Fruit fly (Drosophila melanogaster) whole organism, embryonic: ENCODE data around the gene CG17470.

Experiments used
- Abd-B ChIP-seq: fragments of 200-800 bp; sonication (Bioruptor generic); optimal IDR thresholded peaks from 2 replicates; lab custom pipeline; 2018; ENCODE audit warnings: missing biosample characterization, mild to moderate bottlenecking, missing genetic modification characterization, moderate library complexity
- Atf-2 ChIP-seq: fragments of 200-800 bp; sonication (Bioruptor generic); optimal IDR thresholded peaks from 2 replicates; lab custom pipeline; 2016; ENCODE audit warnings: missing biosample characterization, missing genetic modification characterization
- BEAF-32 ChIP-seq: fragments of 200-800 bp; sonication (Bioruptor generic); optimal IDR thresholded peaks from 3 replicates; lab custom pipeline; 2017; ENCODE audit warnings: missing biosample characterization, missing genetic modification characterization, mild to moderate bottlenecking, moderate library complexity, missing genetic modification reagents
- Bgb ChIP-seq: fragments of 200-800 bp; sonication (Bioruptor generic); IDR thresholded peaks from 2 replicates; pipeline ENCODE4 v1.3.6; 2022; ENCODE audit warnings: missing biosample characterization, missing genetic modification characterization; ENCODE audit not compliant: partially characterized antibody
- CG10274 ChIP-seq: fragments of 200-800 bp; sonication (Bioruptor generic); optimal IDR thresholded peaks from 3 replicates; lab custom pipeline; 2017; ENCODE audit warnings: missing biosample characterization, mild to moderate bottlenecking, missing genetic modification characterization
- CG11247 ChIP-seq: fragments of 200-800 bp; sonication (Bioruptor generic); IDR thresholded peaks from 2 replicates; pipeline ENCODE4 v1.3.6; 2022; ENCODE audit warnings: missing biosample characterization, missing genetic modification characterization
- CG11456 ChIP-seq: fragments of 200-800 bp; sonication (Bioruptor generic); IDR thresholded peaks from 3 replicates; pipeline ENCODE4 v1.3.6; 2022; ENCODE audit warnings: missing biosample characterization, missing genetic modification characterization
- CG11504 ChIP-seq: fragments of 200-800 bp; sonication (Bioruptor generic); optimal IDR thresholded peaks from 3 replicates; lab custom pipeline; 2019; ENCODE audit warnings: missing biosample characterization, mild to moderate bottlenecking, missing genetic modification characterization, moderate library complexity
- CG12104 ChIP-seq: fragments of 200-800 bp; sonication (Bioruptor generic); optimal IDR thresholded peaks from 3 replicates; lab custom pipeline; 2016; ENCODE audit warnings: missing biosample characterization, missing genetic modification characterization
- CG14710 ChIP-seq: fragments of 200-800 bp; sonication (Bioruptor generic); optimal IDR thresholded peaks from 3 replicates; lab custom pipeline; 2019; ENCODE audit warnings: missing biosample characterization, mild to moderate bottlenecking, missing genetic modification characterization, moderate library complexity
- CG14965 ChIP-seq: fragments of 200-800 bp; sonication (Bioruptor generic); optimal IDR thresholded peaks from 2 replicates; lab custom pipeline; 2016; ENCODE audit warnings: missing biosample characterization, missing genetic modification characterization, borderline replicate concordance
- CG15601 ChIP-seq: fragments of 200-800 bp; sonication (Bioruptor generic); optimal IDR thresholded peaks from 3 replicates; lab custom pipeline; 2019; ENCODE audit warnings: missing biosample characterization, mild to moderate bottlenecking, missing genetic modification characterization, moderate library complexity
- CG17328 ChIP-seq: fragments of 200-800 bp; sonication (Bioruptor generic); IDR thresholded peaks from 2 replicates; pipeline ENCODE4 v1.3.6; 2022; ENCODE audit warnings: missing biosample characterization, missing genetic modification characterization
- CG17359 ChIP-seq: fragments of 200-800 bp; sonication (Bioruptor generic); optimal IDR thresholded peaks from 3 replicates; lab custom pipeline; 2018; ENCODE audit warnings: missing biosample characterization, mild to moderate bottlenecking, missing genetic modification characterization, moderate library complexity
- CG17829 ChIP-seq: fragments of 200-800 bp; optimal IDR thresholded peaks from 2 replicates; lab custom pipeline; 2019; ENCODE audit warnings: missing biosample characterization, mild to moderate bottlenecking, missing genetic modification characterization, moderate library complexity
- CG17912 ChIP-seq: fragments of 200-800 bp; sonication (Bioruptor generic); optimal IDR thresholded peaks from 2 replicates; lab custom pipeline; 2018; ENCODE audit warnings: missing biosample characterization, mild to moderate bottlenecking, missing genetic modification characterization
- CG2129 ChIP-seq: fragments of 200-800 bp; sonication (Bioruptor generic); IDR thresholded peaks from 2 replicates; pipeline ENCODE4 v1.3.6; 2022; ENCODE audit warnings: missing biosample characterization, missing genetic modification characterization; ENCODE audit not compliant: partially characterized antibody
- CG2199 ChIP-seq: fragments of 200-800 bp; sonication (Bioruptor generic); IDR thresholded peaks from 3 replicates; pipeline ENCODE4 v1.3.6; 2022; ENCODE audit warnings: missing biosample characterization, missing genetic modification characterization
- CG30020 ChIP-seq: fragments of 200-800 bp; optimal IDR thresholded peaks from 2 replicates; lab custom pipeline; 2019; ENCODE audit warnings: missing biosample characterization, mild to moderate bottlenecking, missing genetic modification characterization, moderate library complexity
- CG3065 ChIP-seq: fragments of 200-800 bp; sonication (Bioruptor generic); optimal IDR thresholded peaks from 2 replicates; lab custom pipeline; 2016; ENCODE audit warnings: missing biosample characterization, missing genetic modification characterization
- CG3995 ChIP-seq: fragments of 200-800 bp; sonication (Bioruptor generic); optimal IDR thresholded peaks from 3 replicates; lab custom pipeline; 2016; ENCODE audit warnings: missing biosample characterization, missing genetic modification characterization
- CG4617 ChIP-seq: fragments of 200-800 bp; sonication (Bioruptor generic); optimal IDR thresholded peaks from 3 replicates; lab custom pipeline; 2016; ENCODE audit warnings: missing biosample characterization, missing genetic modification characterization, borderline replicate concordance
- CG4730 ChIP-seq: fragments of 200-800 bp; sonication (Bioruptor generic); IDR thresholded peaks from 2 replicates; pipeline ENCODE4 v1.3.6; 2022; ENCODE audit warnings: missing biosample characterization, missing genetic modification characterization
- CG5180 ChIP-seq: fragments of 200-800 bp; sonication (Bioruptor generic); optimal IDR thresholded peaks from 3 replicates; lab custom pipeline; 2017; ENCODE audit warnings: missing biosample characterization, missing genetic modification characterization, mild to moderate bottlenecking, moderate library complexity, missing genetic modification reagents
- CG7372 ChIP-seq: fragments of 200-800 bp; sonication (Bioruptor generic); IDR thresholded peaks from 2 replicates; pipeline ENCODE4 v1.3.6; 2022; ENCODE audit warnings: missing biosample characterization, missing genetic modification characterization
- CG7839 ChIP-seq: fragments of 200-800 bp; sonication (Bioruptor generic); optimal IDR thresholded peaks from 3 replicates; lab custom pipeline; 2018; ENCODE audit warnings: missing biosample characterization, mild to moderate bottlenecking, missing genetic modification characterization, moderate library complexity
- CG9817 ChIP-seq: fragments of 200-800 bp; sonication (Bioruptor generic); optimal IDR thresholded peaks from 2 replicates; lab custom pipeline; 2018; ENCODE audit warnings: missing biosample characterization, mild to moderate bottlenecking, missing genetic modification characterization, moderate library complexity
- CTCF ChIP-seq: fragments of 200-800 bp; sonication (Bioruptor generic); optimal IDR thresholded peaks from 2 replicates; lab custom pipeline; 2017; ENCODE audit warnings: missing biosample characterization, mild to moderate bottlenecking, missing genetic modification characterization, moderate library complexity
- D19B ChIP-seq: fragments of 200-800 bp; sonication (Bioruptor generic); optimal IDR thresholded peaks from 2 replicates; lab custom pipeline; 2017; ENCODE audit warnings: missing biosample characterization, mild to moderate bottlenecking, missing genetic modification characterization
- Drgx ChIP-seq: fragments of 200-800 bp; sonication (Bioruptor generic); IDR thresholded peaks from 2 replicates; pipeline ENCODE4 v1.3.6; 2022; ENCODE audit warnings: missing biosample characterization, missing genetic modification characterization
- Elba2 ChIP-seq: fragments of 200-800 bp; sonication (Bioruptor generic); optimal IDR thresholded peaks from 3 replicates; lab custom pipeline; 2016; ENCODE audit warnings: missing biosample characterization, missing genetic modification characterization
- Hsf ChIP-seq: fragments of 200-800 bp; sonication (Bioruptor generic); optimal IDR thresholded peaks from 3 replicates; lab custom pipeline; 2016; ENCODE audit warnings: missing biosample characterization, missing genetic modification characterization
- Spps ChIP-seq: fragments of 200-800 bp; sonication (Bioruptor generic); optimal IDR thresholded peaks from 2 replicates; lab custom pipeline; 2018; ENCODE audit warnings: missing biosample characterization, mild to moderate bottlenecking, missing genetic modification characterization
- Sry-δ ChIP-seq: fragments of 200-800 bp; sonication (Bioruptor generic); optimal IDR thresholded peaks from 2 replicates; lab custom pipeline; 2016; ENCODE audit warnings: missing biosample characterization, missing genetic modification characterization
- ab ChIP-seq: fragments of 200-800 bp; sonication (Bioruptor generic); optimal IDR thresholded peaks from 2 replicates; lab custom pipeline; 2016; ENCODE audit warnings: missing biosample characterization, missing genetic modification characterization
- az2 ChIP-seq: fragments of 200-800 bp; sonication (Bioruptor generic); optimal IDR thresholded peaks from 3 replicates; lab custom pipeline; 2016; ENCODE audit warnings: missing biosample characterization, missing genetic modification characterization
- bsh ChIP-seq, 2 experiments: fragments of 200-800 bp; sonication (Bioruptor generic); optimal IDR thresholded peaks; 2 replicates each; lab custom pipeline; 2017 to 2018; ENCODE audit warnings: mild to moderate bottlenecking in 2 of 2, missing biosample characterization in 2 of 2, missing genetic modification characterization in 2 of 2, moderate library complexity in 1 of 2
- chn ChIP-seq: fragments of 200-800 bp; sonication (Bioruptor generic); optimal IDR thresholded peaks from 2 replicates; lab custom pipeline; 2016; ENCODE audit warnings: missing biosample characterization, missing genetic modification characterization
- disco-r ChIP-seq: fragments of 200-800 bp; sonication (Bioruptor generic); optimal IDR thresholded peaks from 2 replicates; lab custom pipeline; 2016; ENCODE audit warnings: missing biosample characterization, missing genetic modification characterization
- esg ChIP-seq: fragments of 200-800 bp; sonication (Bioruptor generic); conservative IDR thresholded peaks from 2 replicates; pipeline ENCODE4 v1.3.6; 2022; ENCODE audit warnings: missing biosample characterization, missing genetic modification characterization
- gfzf ChIP-seq: fragments of 200-800 bp; sonication (Bioruptor generic); optimal IDR thresholded peaks from 2 replicates; lab custom pipeline; 2016; ENCODE audit warnings: missing biosample characterization, mild to moderate bottlenecking, missing genetic modification characterization, moderate library complexity
- gt ChIP-seq: fragments of 200-800 bp; sonication (Bioruptor generic); IDR thresholded peaks from 2 replicates; pipeline ENCODE4 v1.3.6; 2022; ENCODE audit warnings: missing biosample characterization, missing genetic modification characterization
- hbn ChIP-seq: fragments of 200-800 bp; sonication (Bioruptor generic); IDR thresholded peaks from 2 replicates; pipeline ENCODE4 v1.3.6; 2022; ENCODE audit warnings: missing biosample characterization, missing genetic modification characterization; ENCODE audit not compliant: partially characterized antibody
- maf-S ChIP-seq: fragments of 200-800 bp; sonication (Bioruptor generic); optimal IDR thresholded peaks from 2 replicates; lab custom pipeline; 2016; ENCODE audit warnings: missing biosample characterization, missing genetic modification characterization
- pnt ChIP-seq: fragments of 200-800 bp; sonication (Bioruptor generic); optimal IDR thresholded peaks from 3 replicates; lab custom pipeline; 2016; ENCODE audit warnings: missing biosample characterization, missing genetic modification characterization
- pum ChIP-seq: fragments of 200-800 bp; sonication (Bioruptor generic); optimal IDR thresholded peaks from 2 replicates; lab custom pipeline; 2016; ENCODE audit warnings: missing biosample characterization, missing genetic modification characterization
- salm ChIP-seq: fragments of 200-800 bp; sonication (Bioruptor generic); optimal IDR thresholded peaks from 2 replicates; lab custom pipeline; 2018; ENCODE audit warnings: missing biosample characterization, mild to moderate bottlenecking, missing genetic modification characterization
- stwl ChIP-seq: fragments of 200-800 bp; sonication (Bioruptor generic); optimal IDR thresholded peaks from 3 replicates; lab custom pipeline; 2018; ENCODE audit warnings: missing biosample characterization, mild to moderate bottlenecking, missing genetic modification characterization, moderate library complexity
- tna ChIP-seq: fragments of 200-800 bp; sonication (Bioruptor generic); IDR thresholded peaks from 2 replicates; pipeline ENCODE4 v1.3.6; 2022; ENCODE audit warnings: missing biosample characterization, missing genetic modification characterization; ENCODE audit not compliant: partially characterized antibody
- trh ChIP-seq: fragments of 200-800 bp; sonication (Bioruptor generic); optimal IDR thresholded peaks from 2 replicates; lab custom pipeline; 2016; ENCODE audit warnings: missing biosample characterization, missing genetic modification characterization
- zen ChIP-seq: fragments of 200-800 bp; sonication (Bioruptor generic); optimal IDR thresholded peaks from 3 replicates; lab custom pipeline; 2018; ENCODE audit warnings: missing biosample characterization, mild to moderate bottlenecking, missing genetic modification characterization, moderate library complexity

Gene CG17470

dm6 chr2L:20656110-20656509 is 13.1 kb upstream of the CG17470 start, which contains the start of the genes brun and CG2614 (continued):
- no peak for TF ChIP-seq salm
- peak; percentile 76 for TF ChIP-seq CG11456 (GFP tag; lab: Robert Waterston, UW)
- peak; percentile 46 for TF ChIP-seq Atf-2 (GFP tag; lab: Kevin White, UChicago)
- no peak for TF ChIP-seq Drgx (GFP tag; lab: Robert Waterston, UW)
- peak; percentile 66 for TF ChIP-seq CG9817
- TF ChIP-seq Elba2: peak; percentile 99
- TF ChIP-seq Spps (tag; lab: Kevin White, UChicago): peak; percentile 30
- TF ChIP-seq stwl (tag; lab: Kevin White, UChicago): peak; percentile 55
- peak in 1 of 2 experiments; percentile 57 for TF ChIP-seq bsh (GFP tag; optimal IDR thresholded peaks at IDR 0.05; lab: Kevin White, UChicago)
- TF ChIP-seq hbn (GFP tag; lab: Robert Waterston, UW): peak; percentile 83
- peak; percentile 65 for TF ChIP-seq maf-S (GFP tag; lab: Kevin White, UChicago)
- TF ChIP-seq CG3065 (GFP tag; lab: Kevin White, UChicago): peak; percentile 14
- peak; percentile 39; the same call in 1 of the 2 replicates for TF ChIP-seq CG7372 (GFP tag; lab: Robert Waterston, UW)
- TF ChIP-seq chn: peak; percentile 84
- no peak for TF ChIP-seq CG11504 (tag; lab: Kevin White, UChicago)
- TF ChIP-seq az2: peak; percentile 63
- peak; percentile 36 for TF ChIP-seq zen (tag; lab: Kevin White, UChicago)
- peak; percentile 73 for TF ChIP-seq CG17829 (tag; lab: Kevin White, UChicago)
- peak; percentile 79 for TF ChIP-seq Hsf (GFP tag; lab: Kevin White, UChicago)
- TF ChIP-seq Sry-δ: peak; percentile 92
- TF ChIP-seq gt (GFP tag; lab: Robert Waterston, UW): no peak
- no peak for TF ChIP-seq CG7839 (tag; lab: Kevin White, UChicago)
- no peak for TF ChIP-seq CG15601 (tag; lab: Kevin White, UChicago)
- peak; percentile 79 for TF ChIP-seq CG17328 (GFP tag; lab: Robert Waterston, UW)
- no peak; the same call in 1 of the 2 replicates for TF ChIP-seq tna
- peak; percentile 31 for TF ChIP-seq trh (GFP tag; lab: Kevin White, UChicago)
- TF ChIP-seq CTCF (GFP tag; lab: Kevin White, UChicago): no peak
- peak; percentile 73 for TF ChIP-seq CG3995 (GFP tag; lab: Kevin White, UChicago)
- TF ChIP-seq BEAF-32 (GFP tag; lab: Kevin White, UChicago): peak; percentile 96
- peak; percentile 70 for TF ChIP-seq gfzf
- TF ChIP-seq CG4617 (GFP tag; lab: Kevin White, UChicago): peak; percentile 95
- no peak for TF ChIP-seq CG17912
- TF ChIP-seq CG14965 (GFP tag; lab: Kevin White, UChicago): no peak
- no peak for TF ChIP-seq ab (GFP tag; lab: Kevin White, UChicago)
- no peak for TF ChIP-seq CG10274 (GFP tag; lab: Kevin White, UChicago)
- peak; percentile 52 for TF ChIP-seq CG17359
- TF ChIP-seq CG4730 (GFP tag; lab: Robert Waterston, UW): peak; percentile 71
- TF ChIP-seq pnt: peak; percentile 72
- peak; percentile 87 for TF ChIP-seq CG2129 (GFP tag; lab: Robert Waterston, UW)
- no peak for TF ChIP-seq D19B
- TF ChIP-seq CG12104 (GFP tag; lab: Kevin White, UChicago): peak; percentile 56
- no peak for TF ChIP-seq Abd-B (GFP tag; lab: Kevin White, UChicago)
- peak; percentile 61 for TF ChIP-seq CG30020 (tag; lab: Kevin White, UChicago)
- TF ChIP-seq disco-r: peak; percentile 59
- TF ChIP-seq Bgb: peak; percentile 82
- no peak for TF ChIP-seq CG2199 (GFP tag; lab: Robert Waterston, UW)
- peak; percentile 74 for TF ChIP-seq esg (GFP tag; lab: Robert Waterston, UW)
- peak; percentile 71 for TF ChIP-seq CG11247 (GFP tag; lab: Robert Waterston, UW)
- peak; percentile 76 for TF ChIP-seq pum (GFP tag; lab: Kevin White, UChicago)
- no peak for TF ChIP-seq CG5180 (GFP tag; lab: Kevin White, UChicago)
- TF ChIP-seq CG14710: peak; percentile 86
